Worm (Caenorhabditis elegans) whole organism, young adult: ENCODE measurements around the gene clc-28.
A peak's percentile ranks its signal among the peaks of the same experiment; 100 is the strongest.

Experiments
- B0019.2 ChIP-seq: fragments of 200-800 bp; sonication (Bioruptor generic); conservative IDR thresholded peaks from 2 replicates; pipeline ENCODE4 v1.3.6; 2022; ENCODE audit warnings: missing genetic modification reagents, missing genetic modification characterization, missing compliant biosample characterization
- B0261.1 ChIP-seq: sonication (generic microtip); optimal IDR thresholded peaks from 2 replicates; lab custom pipeline; 2016; ENCODE audit warnings: mild to moderate bottlenecking, missing genetic modification characterization, moderate library complexity, missing compliant biosample characterization
- B0336.3 ChIP-seq: fragments of 200-800 bp; sonication (Bioruptor generic); IDR thresholded peaks from 2 replicates; pipeline ENCODE4 v1.3.6; 2022; ENCODE audit warnings: missing genetic modification characterization, missing compliant biosample characterization
- F23B12.7 ChIP-seq: sonication (generic microtip); optimal IDR thresholded peaks from 2 replicates; lab custom pipeline; 2017; ENCODE audit warnings: missing genetic modification characterization, mild to moderate bottlenecking, missing compliant biosample characterization, antibody characterized with exemption, moderate library complexity; ENCODE audit not compliant: insufficient read depth
- F33H1.4 ChIP-seq: fragments of 200-800 bp; sonication (Bioruptor generic); IDR thresholded peaks from 2 replicates; pipeline ENCODE4 v1.3.6; 2022; ENCODE audit warnings: missing genetic modification reagents, missing genetic modification characterization, missing compliant biosample characterization
- F52B5.7 ChIP-seq: sonication (generic microtip); optimal IDR thresholded peaks from 2 replicates; lab custom pipeline; 2016; ENCODE audit warnings: mild to moderate bottlenecking, missing genetic modification characterization, missing compliant biosample characterization
- K12H6.12 ChIP-seq: fragments of 200-800 bp; sonication (Bioruptor generic); optimal IDR thresholded peaks from 2 replicates; lab custom pipeline; 2018; ENCODE audit warnings: mild to moderate bottlenecking, missing genetic modification characterization, missing compliant biosample characterization
- Y53G8AR.9 ChIP-seq: fragments of 200-800 bp; sonication (Bioruptor generic); conservative IDR thresholded peaks from 2 replicates; pipeline ENCODE4 v1.3.6; 2022; ENCODE audit warnings: missing genetic modification reagents, missing genetic modification characterization, missing compliant biosample characterization
- ama-1 ChIP-seq, 3 experiments: fragments of 150-350 bp in 1 of 3; sonication (generic microtip) in 2 of 3; optimal IDR thresholded peaks; 2 replicates each; lab custom pipeline; 2014 to 2018; ENCODE audit warnings: missing biosample characterization in 2 of 3, missing genetic modification characterization in 2 of 3, missing genetic modification reagents in 2 of 3
- attf-3 ChIP-seq: fragments of 200-800 bp; sonication (Bioruptor generic); conservative IDR thresholded peaks from 2 replicates; pipeline ENCODE4 v1.3.6; 2022; ENCODE audit warnings: missing genetic modification reagents, missing genetic modification characterization, missing compliant biosample characterization
- attf-5 ChIP-seq: fragments of 200-800 bp; sonication (Bioruptor generic); optimal IDR thresholded peaks from 2 replicates; lab custom pipeline; 2018; ENCODE audit warnings: mild to moderate bottlenecking, missing genetic modification characterization, missing compliant biosample characterization
- bed-2 ChIP-seq: fragments of 200-800 bp; sonication (Bioruptor generic); IDR thresholded peaks from 2 replicates; pipeline ENCODE4 v1.3.6; 2022; ENCODE audit warnings: missing genetic modification reagents, missing genetic modification characterization, missing compliant biosample characterization
- cebp-1 ChIP-seq, 2 experiments: fragments of 200-800 bp in 1 of 2; sonication (Bioruptor generic) in 1 of 2; sonication (generic microtip) in 1 of 2; IDR thresholded peaks in 1 of 2; optimal IDR thresholded peaks in 1 of 2; 2 replicates each; pipeline versions ENCODE4 v1.3.6 to Lab custom; 2017 to 2022; ENCODE audit warnings: missing compliant biosample characterization in 2 of 2, missing genetic modification characterization in 2 of 2, mild to moderate bottlenecking in 1 of 2, missing genetic modification reagents in 1 of 2, moderate library complexity in 1 of 2
- ceh-27 ChIP-seq: fragments of 200-800 bp; sonication (Bioruptor generic); optimal IDR thresholded peaks from 2 replicates; lab custom pipeline; 2018; ENCODE audit warnings: mild to moderate bottlenecking, missing genetic modification characterization, moderate library complexity, missing compliant biosample characterization
- ceh-40 ChIP-seq: fragments of 200-800 bp; sonication (Bioruptor generic); IDR thresholded peaks from 2 replicates; pipeline ENCODE4 v1.3.6; 2022; ENCODE audit warnings: missing genetic modification characterization, missing compliant biosample characterization
- ceh-58 ChIP-seq: fragments of 200-800 bp; sonication (Bioruptor generic); IDR thresholded peaks from 2 replicates; pipeline ENCODE4 v1.3.6; 2022; ENCODE audit warnings: missing genetic modification characterization, missing compliant biosample characterization
- chd-7 ChIP-seq: sonication (generic microtip); optimal IDR thresholded peaks from 2 replicates; lab custom pipeline; 2016; ENCODE audit warnings: mild to moderate bottlenecking, missing genetic modification characterization, moderate library complexity, missing compliant biosample characterization
- dox-1 ChIP-seq: fragments of 200-800 bp; sonication (Bioruptor generic); IDR thresholded peaks from 2 replicates; pipeline ENCODE4 v1.3.6; 2022; ENCODE audit warnings: missing genetic modification reagents, missing genetic modification characterization, missing compliant biosample characterization
- dpl-1 ChIP-seq: fragments of 150-350 bp; optimal IDR thresholded peaks from 2 replicates; lab custom pipeline; 2014; ENCODE audit warnings: missing biosample characterization, missing genetic modification reagents, missing genetic modification characterization
- efl-1 ChIP-seq: fragments of 150-350 bp; optimal IDR thresholded peaks from 2 replicates; lab custom pipeline; 2014; ENCODE audit warnings: missing biosample characterization, missing genetic modification reagents, missing genetic modification characterization
- egl-18 ChIP-seq: fragments of 200-800 bp; sonication (Bioruptor generic); IDR thresholded peaks from 2 replicates; pipeline ENCODE4 v1.3.6; 2022; ENCODE audit warnings: missing genetic modification reagents, missing genetic modification characterization, missing compliant biosample characterization
- egl-44 ChIP-seq: fragments of 200-800 bp; sonication (Bioruptor generic); IDR thresholded peaks from 2 replicates; pipeline ENCODE4 v1.3.6; 2022; ENCODE audit warnings: missing genetic modification reagents, missing genetic modification characterization, missing compliant biosample characterization
- egrh-3 ChIP-seq: fragments of 200-800 bp; sonication (Bioruptor generic); IDR thresholded peaks from 2 replicates; pipeline ENCODE4 v1.3.6; 2022; ENCODE audit warnings: missing genetic modification reagents, missing genetic modification characterization, missing compliant biosample characterization
- hlh-26 ChIP-seq: fragments of 200-800 bp; sonication (Bioruptor generic); conservative IDR thresholded peaks from 2 replicates; pipeline ENCODE4 v1.3.6; 2022; ENCODE audit warnings: missing genetic modification reagents, missing genetic modification characterization, missing compliant biosample characterization
- hmg-20 ChIP-seq: fragments of 200-800 bp; sonication (Bioruptor generic); IDR thresholded peaks from 2 replicates; pipeline ENCODE4 v1.3.6; 2022; ENCODE audit warnings: missing genetic modification reagents, missing genetic modification characterization, missing compliant biosample characterization
- hsf-1 ChIP-seq: fragments of 200-800 bp; sonication (Bioruptor generic); IDR thresholded peaks from 2 replicates; pipeline ENCODE4 v1.3.6; 2022; ENCODE audit warnings: missing genetic modification reagents, missing genetic modification characterization, missing compliant biosample characterization
- let-607 ChIP-seq, 2 experiments: fragments of 200-800 bp in 1 of 2; sonication (Bioruptor generic) in 1 of 2; sonication (generic microtip) in 1 of 2; optimal IDR thresholded peaks; 2 replicates each; lab custom pipeline; 2016 to 2018; ENCODE audit warnings: mild to moderate bottlenecking in 2 of 2, missing compliant biosample characterization in 2 of 2, missing genetic modification characterization in 2 of 2, moderate library complexity in 2 of 2, missing genotype in 1 of 2
- lin-35 ChIP-seq, 3 experiments: fragments of 150-350 bp in 2 of 3; sonication (generic microtip) in 1 of 3; optimal IDR thresholded peaks; 2 replicates each; lab custom pipeline; 2014 to 2018; ENCODE audit warnings: missing biosample characterization in 3 of 3, missing genetic modification characterization in 3 of 3, missing genetic modification reagents in 3 of 3
- lin-40 ChIP-seq: sonication (generic microtip); optimal IDR thresholded peaks from 2 replicates; lab custom pipeline; 2016; ENCODE audit warnings: missing genetic modification characterization, mild to moderate bottlenecking, missing compliant biosample characterization, missing genotype, missing genetic modification reagents
- lin-54 ChIP-seq: fragments of 200-800 bp; sonication (Bioruptor generic); optimal IDR thresholded peaks from 2 replicates; lab custom pipeline; 2018; ENCODE audit warnings: mild to moderate bottlenecking, missing genetic modification characterization, missing compliant biosample characterization
- lsl-1 ChIP-seq: fragments of 200-800 bp; sonication (Bioruptor generic); optimal IDR thresholded peaks from 2 replicates; lab custom pipeline; 2018; ENCODE audit warnings: mild to moderate bottlenecking, missing genetic modification characterization, moderate library complexity, missing compliant biosample characterization
- lsy-27 ChIP-seq: sonication (generic microtip); optimal IDR thresholded peaks from 2 replicates; lab custom pipeline; 2017; ENCODE audit warnings: missing genetic modification characterization, mild to moderate bottlenecking, missing compliant biosample characterization, antibody characterized with exemption, missing genotype, borderline replicate concordance; ENCODE audit not compliant: insufficient read depth
- madf-10 ChIP-seq: sonication (generic microtip); optimal IDR thresholded peaks from 2 replicates; lab custom pipeline; 2016; ENCODE audit warnings: mild to moderate bottlenecking, missing genetic modification characterization, missing compliant biosample characterization
- madf-8 ChIP-seq: fragments of 200-800 bp; sonication (Bioruptor generic); conservative IDR thresholded peaks from 2 replicates; pipeline ENCODE4 v1.3.6; 2022; ENCODE audit warnings: missing genetic modification reagents, missing genetic modification characterization, missing compliant biosample characterization
- nhr-80 ChIP-seq: sonication (generic microtip); optimal IDR thresholded peaks from 2 replicates; lab custom pipeline; 2016; ENCODE audit warnings: missing genetic modification characterization, missing compliant biosample characterization
- pbrm-1 ChIP-seq: fragments of 200-800 bp; sonication (Bioruptor generic); IDR thresholded peaks from 2 replicates; pipeline ENCODE4 v1.3.6; 2022; ENCODE audit warnings: missing genetic modification reagents, missing genetic modification characterization, missing compliant biosample characterization
- rcor-1 ChIP-seq: fragments of 200-800 bp; sonication (Bioruptor generic); IDR thresholded peaks from 2 replicates; pipeline ENCODE4 v1.3.6; 2022; ENCODE audit warnings: missing genetic modification reagents, missing genetic modification characterization, missing compliant biosample characterization
- snpc-3.4 ChIP-seq: sonication (generic microtip); optimal IDR thresholded peaks from 2 replicates; lab custom pipeline; 2017; ENCODE audit warnings: missing genetic modification characterization, mild to moderate bottlenecking, missing compliant biosample characterization, antibody characterized with exemption, moderate library complexity, missing genotype, missing genetic modification reagents
- snpc-4 ChIP-seq, 5 experiments: fragments of 150-350 bp in 1 of 5; sonication (generic microtip) in 4 of 5; optimal IDR thresholded peaks; 2 replicates each; lab custom pipeline; 2014 to 2018; ENCODE audit warnings: missing genetic modification characterization in 5 of 5, missing biosample characterization in 3 of 5, antibody characterized with exemption in 2 of 5, mild to moderate bottlenecking in 2 of 5, missing compliant biosample characterization in 2 of 5, missing genotype in 2 of 5, moderate library complexity in 2 of 5, missing genetic modification reagents in 1 of 5
- somi-1 ChIP-seq: fragments of 200-800 bp; sonication (Bioruptor generic); optimal IDR thresholded peaks from 2 replicates; lab custom pipeline; 2018; ENCODE audit warnings: mild to moderate bottlenecking, missing genetic modification characterization, missing compliant biosample characterization
- tbx-9 ChIP-seq: sonication (generic microtip); optimal IDR thresholded peaks from 2 replicates; lab custom pipeline; 2016; ENCODE audit warnings: borderline replicate concordance, missing genetic modification characterization, inconsistent platforms, missing compliant biosample characterization
- xnd-1 ChIP-seq: sonication (generic microtip); optimal IDR thresholded peaks from 2 replicates; lab custom pipeline; 2016; ENCODE audit warnings: missing genotype, missing genetic modification reagents, missing genetic modification characterization, missing compliant biosample characterization
- ztf-18 ChIP-seq: sonication (generic microtip); optimal IDR thresholded peaks from 2 replicates; lab custom pipeline; 2016; ENCODE audit warnings: missing genotype, mild to moderate bottlenecking, missing genetic modification characterization, missing compliant biosample characterization
- ztf-26 ChIP-seq: sonication (generic microtip); optimal IDR thresholded peaks from 2 replicates; lab custom pipeline; 2017; ENCODE audit warnings: missing genetic modification characterization, missing compliant biosample characterization

The clc-28 gene

ce11 chrIII:8358213-8358672 lies 19.0 kb upstream of the clc-28 start, which contains the start of the genes R05D3.8 and rfp-1 (continued):
- no peak for TF ChIP-seq egl-18 (GFP tag; lab: Robert Waterston, UW)
- TF ChIP-seq madf-8 = peak; percentile 52
- TF ChIP-seq lin-35 (GFP tag; optimal IDR thresholded peaks at IDR 0.05; lab: Kevin White, UChicago) = peak in 1 of 3 experiments; percentile 73
- TF ChIP-seq xnd-1 (tag; lab: Kevin White, UChicago) = peak; percentile 56
- TF ChIP-seq snpc-4 (GFP tag; optimal IDR thresholded peaks at IDR 0.05; lab: Kevin White, UChicago) = no peak
- TF ChIP-seq snpc-4 (tag; optimal IDR thresholded peaks at IDR 0.05; lab: Kevin White, UChicago) = peak in 1 of 4 experiments; percentile 63
- no peak for TF ChIP-seq F52B5.7 (tag; lab: Kevin White, UChicago)
- TF ChIP-seq attf-3 (GFP tag; lab: Robert Waterston, UW) = peak; percentile 68
- TF ChIP-seq rcor-1 (GFP tag; lab: Robert Waterston, UW) = peak; percentile 55
- 0 out of 2 replicates have a peak, but pooled peaks have one; percentile 34 for TF ChIP-seq pbrm-1
- TF ChIP-seq ceh-58 (GFP tag; lab: Robert Waterston, UW) = no peak
- peak; percentile 47 for TF ChIP-seq lin-40 (tag; lab: Kevin White, UChicago)
- TF ChIP-seq Y53G8AR.9 (GFP tag; lab: Robert Waterston, UW) = 0 out of 2 replicates have a peak, but pooled peaks have one; percentile 50
- no peak for TF ChIP-seq tbx-9 (tag; lab: Kevin White, UChicago)
- no peak for TF ChIP-seq lsy-27
- peak; percentile 84 for TF ChIP-seq F23B12.7
- TF ChIP-seq lin-54 (GFP tag; lab: Kevin White, UChicago) = peak; percentile 81
- TF ChIP-seq ceh-40 = no peak
- no peak for TF ChIP-seq bed-2 (GFP tag; lab: Robert Waterston, UW)
- no peak for TF ChIP-seq madf-10 (tag; lab: Kevin White, UChicago)
- TF ChIP-seq B0019.2 (GFP tag; lab: Robert Waterston, UW) = 0 out of 2 replicates have a peak, but pooled peaks have one; percentile 8
- TF ChIP-seq dpl-1 = peak; percentile 28
- TF ChIP-seq chd-7 = no peak
- TF ChIP-seq ztf-26 (tag; lab: Kevin White, UChicago) = no peak
- TF ChIP-seq dox-1 (GFP tag; lab: Robert Waterston, UW) = peak; percentile 79
- TF ChIP-seq K12H6.12 = no peak
- TF ChIP-seq ama-1 (optimal IDR thresholded peaks at IDR 0.05; lab: Kevin White, UChicago) = no peak
- TF ChIP-seq ama-1 (GFP tag; optimal IDR thresholded peaks at IDR 0.05; lab: Kevin White, UChicago) = peak in 1 of 2 experiments; percentile 14
- peak; percentile 31 for TF ChIP-seq nhr-80 (tag; lab: Kevin White, UChicago)
- TF ChIP-seq lsl-1 = peak; percentile 94
- peak; percentile 79 for TF ChIP-seq hsf-1 (GFP tag; lab: Robert Waterston, UW)
- TF ChIP-seq cebp-1 (GFP tag; IDR thresholded peaks at IDR 0.05; lab: Robert Waterston, UW) = no peak
- peak; percentile 67 for TF ChIP-seq cebp-1 (tag; optimal IDR thresholded peaks at IDR 0.05; lab: Kevin White, UChicago)
- TF ChIP-seq efl-1 (GFP tag; lab: Kevin White, UChicago) = peak; percentile 64

ce11 chrIII:8356407-8356881 lies 17.2 kb upstream of the clc-28 start:
- TF ChIP-seq hmg-20 = no peak
- peak; percentile 62; the same call in 1 of the 2 replicates for TF ChIP-seq B0336.3 (GFP tag; lab: Robert Waterston, UW)
- 0 out of 2 replicates have a peak, but pooled peaks have one; percentile 25 for TF ChIP-seq egl-44 (GFP tag; lab: Robert Waterston, UW)
- 0 out of 2 replicates have a peak, but pooled peaks have one; percentile 21 for TF ChIP-seq attf-3 (GFP tag; lab: Robert Waterston, UW)
- TF ChIP-seq ceh-27 (GFP tag; lab: Kevin White, UChicago) = peak; percentile 65
- TF ChIP-seq lin-40 (tag; lab: Kevin White, UChicago) = peak; percentile 57
- peak; percentile 32 for TF ChIP-seq ama-1 (optimal IDR thresholded peaks at IDR 0.05; lab: Kevin White, UChicago)
- TF ChIP-seq ama-1 (GFP tag; optimal IDR thresholded peaks at IDR 0.05; lab: Kevin White, UChicago) = no peak
- no peak for TF ChIP-seq B0261.1 (tag; lab: Kevin White, UChicago)
- 0 out of 2 replicates have a peak, but pooled peaks have one; percentile 16 for TF ChIP-seq egrh-3 (GFP tag; lab: Robert Waterston, UW)
- TF ChIP-seq attf-5 = peak; percentile 79
- no peak for TF ChIP-seq hlh-26 (GFP tag; lab: Robert Waterston, UW)
- TF ChIP-seq somi-1 (GFP tag; lab: Kevin White, UChicago) = peak; percentile 39
- peak; percentile 20 for TF ChIP-seq ztf-18
- TF ChIP-seq F33H1.4 (GFP tag; lab: Robert Waterston, UW) = peak; percentile 22; the same call in 1 of the 2 replicates
- no peak for TF ChIP-seq ceh-58 (GFP tag; lab: Robert Waterston, UW)
- TF ChIP-seq snpc-3.4 (tag; lab: Kevin White, UChicago) = peak; percentile 26
- TF ChIP-seq let-607 (tag; optimal IDR thresholded peaks at IDR 0.05; lab: Kevin White, UChicago) = peak in 1 of 2 experiments; percentile 44
- TF ChIP-seq chd-7 = peak; percentile 24
